Fruit fly (Drosophila melanogaster) whole organism, embryonic: ENCODE results near the gene CG4596.
A peak's percentile ranks its signal among the peaks of the same experiment; 100 is the strongest.

Source experiments
- BEAF-32 ChIP-seq: fragments of 200-800 bp; sonication (Bioruptor generic); optimal IDR thresholded peaks from 3 replicates; lab custom pipeline; 2017; ENCODE audit warnings: missing biosample characterization, missing genetic modification characterization, mild to moderate bottlenecking, moderate library complexity, missing genetic modification reagents
- CG12071 ChIP-seq: fragments of 200-800 bp; sonication (Bioruptor generic); optimal IDR thresholded peaks from 3 replicates; lab custom pipeline; 2018; ENCODE audit warnings: missing biosample characterization, mild to moderate bottlenecking, missing genetic modification characterization
- CG13775 ChIP-seq: fragments of 200-800 bp; sonication (Bioruptor generic); optimal IDR thresholded peaks from 3 replicates; lab custom pipeline; 2017; ENCODE audit warnings: missing biosample characterization, mild to moderate bottlenecking, missing genetic modification characterization
- CG14667 ChIP-seq: fragments of 200-800 bp; sonication (Bioruptor generic); IDR thresholded peaks from 2 replicates; pipeline ENCODE4 v1.3.6; 2022; ENCODE audit warnings: missing biosample characterization, missing genetic modification characterization
- CG14710 ChIP-seq: fragments of 200-800 bp; sonication (Bioruptor generic); optimal IDR thresholded peaks from 3 replicates; lab custom pipeline; 2019; ENCODE audit warnings: missing biosample characterization, mild to moderate bottlenecking, missing genetic modification characterization, moderate library complexity
- CG4404 ChIP-seq: fragments of 200-800 bp; sonication (Bioruptor generic); IDR thresholded peaks from 2 replicates; pipeline ENCODE4 v1.3.6; 2022; ENCODE audit warnings: missing biosample characterization, missing genetic modification characterization
- CG4617 ChIP-seq: fragments of 200-800 bp; sonication (Bioruptor generic); optimal IDR thresholded peaks from 3 replicates; lab custom pipeline; 2016; ENCODE audit warnings: missing biosample characterization, missing genetic modification characterization, borderline replicate concordance
- CG4820 ChIP-seq: fragments of 200-800 bp; sonication (Bioruptor generic); optimal IDR thresholded peaks from 3 replicates; lab custom pipeline; 2016; ENCODE audit warnings: missing biosample characterization, missing genetic modification characterization
- CG7786 ChIP-seq: fragments of 200-800 bp; sonication (Bioruptor generic); optimal IDR thresholded peaks from 2 replicates; lab custom pipeline; 2016; ENCODE audit warnings: missing biosample characterization, missing genetic modification characterization
- CoRest ChIP-seq: fragments of 200-800 bp; sonication (Bioruptor generic); optimal IDR thresholded peaks from 3 replicates; lab custom pipeline; 2018; ENCODE audit warnings: missing biosample characterization, mild to moderate bottlenecking, missing genetic modification characterization, moderate library complexity
- D ChIP-seq, 2 experiments: fragments of 200-800 bp in 1 of 2; fragments of >200 bp in 1 of 2; sonication (Bioruptor generic) in 1 of 2; optimal IDR thresholded peaks; 2 replicates in 1 of 2; 3 replicates in 1 of 2; lab custom pipeline; 2017; ENCODE audit warnings: mild to moderate bottlenecking in 1 of 2, missing biosample characterization in 1 of 2, missing genetic modification characterization in 1 of 2, missing genetic modification reagents in 1 of 2
- Dip2 ChIP-seq: fragments of 200-800 bp; sonication (Bioruptor generic); IDR thresholded peaks from 2 replicates; pipeline ENCODE4 v1.3.6; 2022; ENCODE audit warnings: missing biosample characterization, missing genetic modification characterization
- Dp ChIP-seq: fragments of 200-800 bp; sonication (Bioruptor generic); optimal IDR thresholded peaks from 2 replicates; lab custom pipeline; 2018; ENCODE audit warnings: missing biosample characterization, mild to moderate bottlenecking, missing genetic modification characterization, moderate library complexity
- E2f2 ChIP-seq: fragments of 200-800 bp; sonication (Bioruptor generic); IDR thresholded peaks from 2 replicates; pipeline ENCODE4 v1.3.6; 2022; ENCODE audit warnings: missing biosample characterization, missing genetic modification characterization
- Elba2 ChIP-seq: fragments of 200-800 bp; sonication (Bioruptor generic); optimal IDR thresholded peaks from 3 replicates; lab custom pipeline; 2016; ENCODE audit warnings: missing biosample characterization, missing genetic modification characterization
- Fer1 ChIP-seq: fragments of 200-800 bp; sonication (Bioruptor generic); optimal IDR thresholded peaks from 2 replicates; lab custom pipeline; 2017; ENCODE audit warnings: missing biosample characterization, mild to moderate bottlenecking, missing genetic modification characterization
- H2.0 ChIP-seq: fragments of 200-800 bp; sonication (Bioruptor generic); IDR thresholded peaks from 2 replicates; pipeline ENCODE4 v1.3.6; 2022; ENCODE audit warnings: missing biosample characterization, missing genetic modification characterization
- HLH3B ChIP-seq: fragments of 200-800 bp; sonication (Bioruptor generic); IDR thresholded peaks from 2 replicates; pipeline ENCODE4 v1.3.6; 2022; ENCODE audit warnings: missing biosample characterization, missing genetic modification characterization
- HLH54F ChIP-seq: fragments of 200-800 bp; sonication (Bioruptor generic); optimal IDR thresholded peaks from 3 replicates; lab custom pipeline; 2016; ENCODE audit warnings: missing biosample characterization, missing genetic modification characterization
- HmgZ ChIP-seq: fragments of 200-800 bp; sonication (Bioruptor generic); optimal IDR thresholded peaks from 2 replicates; lab custom pipeline; 2018; ENCODE audit warnings: missing biosample characterization, mild to moderate bottlenecking, missing genetic modification characterization
- MESR4 ChIP-seq: fragments of 200-800 bp; sonication (Bioruptor generic); optimal IDR thresholded peaks from 2 replicates; lab custom pipeline; 2018; ENCODE audit warnings: missing biosample characterization, mild to moderate bottlenecking, missing genetic modification characterization, moderate library complexity
- Med ChIP-seq: fragments of 200-800 bp; sonication (Bioruptor generic); peaks from one replicate; lab custom pipeline; 2016; ENCODE audit warnings: missing biosample characterization, missing genetic modification characterization, mild to moderate bottlenecking, inconsistent platforms, moderate library complexity
- Pdp1 ChIP-seq, 2 experiments: fragments of 200-800 bp; sonication (Bioruptor generic); optimal IDR thresholded peaks; 3 replicates each; lab custom pipeline; 2016; ENCODE audit warnings: missing biosample characterization in 2 of 2, missing genetic modification characterization in 2 of 2, mild to moderate bottlenecking in 1 of 2, moderate library complexity in 1 of 2
- Sin3A ChIP-seq: fragments of >200 bp; optimal IDR thresholded peaks from 2 replicates; lab custom pipeline; 2018
- Sry-δ ChIP-seq: fragments of 200-800 bp; sonication (Bioruptor generic); optimal IDR thresholded peaks from 2 replicates; lab custom pipeline; 2016; ENCODE audit warnings: missing biosample characterization, missing genetic modification characterization
- YL-1 ChIP-seq: fragments of 200-800 bp; sonication (Bioruptor generic); optimal IDR thresholded peaks from 3 replicates; lab custom pipeline; 2017; ENCODE audit warnings: missing biosample characterization, mild to moderate bottlenecking, missing genetic modification characterization
- ac ChIP-seq: fragments of 200-800 bp; sonication (Bioruptor generic); optimal IDR thresholded peaks from 3 replicates; lab custom pipeline; 2017; ENCODE audit warnings: missing biosample characterization, mild to moderate bottlenecking, missing genetic modification characterization
- ara ChIP-seq: fragments of 200-800 bp; sonication (Bioruptor generic); IDR thresholded peaks from 2 replicates; pipeline ENCODE4 v1.3.6; 2022; ENCODE audit warnings: missing biosample characterization, missing genetic modification characterization
- bbx ChIP-seq: fragments of 200-800 bp; sonication (Bioruptor generic); IDR thresholded peaks from 2 replicates; pipeline ENCODE4 v1.3.6; 2022; ENCODE audit warnings: missing biosample characterization, missing genetic modification characterization; ENCODE audit not compliant: partially characterized antibody
- crol ChIP-seq: fragments of 200-800 bp; sonication (Bioruptor generic); IDR thresholded peaks from 2 replicates; pipeline ENCODE4 v1.3.6; 2022; ENCODE audit warnings: missing biosample characterization, missing genetic modification characterization
- crp ChIP-seq, 2 experiments: fragments of 200-800 bp; sonication (Bioruptor generic); optimal IDR thresholded peaks; 2 replicates in 1 of 2; 3 replicates in 1 of 2; lab custom pipeline; 2017; ENCODE audit warnings: missing biosample characterization in 2 of 2, missing genetic modification characterization in 2 of 2, mild to moderate bottlenecking in 1 of 2, moderate library complexity in 1 of 2
- dan ChIP-seq: fragments of 200-800 bp; sonication (Bioruptor generic); IDR thresholded peaks from 2 replicates; pipeline ENCODE4 v1.3.6; 2022; ENCODE audit warnings: missing biosample characterization, missing genetic modification characterization
- dmrt99B ChIP-seq: fragments of 200-800 bp; sonication (Bioruptor generic); optimal IDR thresholded peaks from 2 replicates; lab custom pipeline; 2018; ENCODE audit warnings: missing biosample characterization, mild to moderate bottlenecking, missing genetic modification characterization, moderate library complexity
- dpn ChIP-seq, 2 experiments: fragments of 200-800 bp; sonication (Bioruptor generic); optimal IDR thresholded peaks; 3 replicates each; lab custom pipeline; 2016; ENCODE audit warnings: missing biosample characterization in 2 of 2, missing genetic modification characterization in 2 of 2
- esg ChIP-seq: fragments of 200-800 bp; sonication (Bioruptor generic); conservative IDR thresholded peaks from 2 replicates; pipeline ENCODE4 v1.3.6; 2022; ENCODE audit warnings: missing biosample characterization, missing genetic modification characterization
- eve ChIP-seq, 2 experiments: fragments of >200 bp; optimal IDR thresholded peaks; 2 replicates each; lab custom pipeline; 2017; ENCODE audit warnings: missing biosample characterization in 2 of 2, missing genetic modification characterization in 2 of 2
- gcm ChIP-seq: fragments of 200-800 bp; sonication (Bioruptor generic); optimal IDR thresholded peaks from 2 replicates; lab custom pipeline; 2019; ENCODE audit warnings: missing biosample characterization, mild to moderate bottlenecking, missing genetic modification characterization, moderate library complexity
- gfzf ChIP-seq: fragments of 200-800 bp; sonication (Bioruptor generic); optimal IDR thresholded peaks from 2 replicates; lab custom pipeline; 2016; ENCODE audit warnings: missing biosample characterization, mild to moderate bottlenecking, missing genetic modification characterization, moderate library complexity
- grn ChIP-seq: fragments of 200-800 bp; sonication (Bioruptor generic); optimal IDR thresholded peaks from 3 replicates; lab custom pipeline; 2017; ENCODE audit warnings: missing biosample characterization, missing genetic modification characterization
- insv ChIP-seq, 2 experiments: fragments of 200-800 bp; sonication (Bioruptor generic); optimal IDR thresholded peaks; 3 replicates each; lab custom pipeline; 2016 to 2018; ENCODE audit warnings: missing biosample characterization in 2 of 2, missing genetic modification characterization in 2 of 2
- nerfin-1 ChIP-seq: fragments of 200-800 bp; sonication (Bioruptor generic); optimal IDR thresholded peaks from 3 replicates; lab custom pipeline; 2019; ENCODE audit warnings: missing biosample characterization, mild to moderate bottlenecking, missing genetic modification characterization, moderate library complexity
- phol ChIP-seq: fragments of 200-800 bp; sonication (Bioruptor generic); optimal IDR thresholded peaks from 3 replicates; lab custom pipeline; 2018; ENCODE audit warnings: missing biosample characterization, mild to moderate bottlenecking, missing genetic modification characterization, moderate library complexity
- sim ChIP-seq: fragments of 200-800 bp; sonication (Bioruptor generic); IDR thresholded peaks from 2 replicates; pipeline ENCODE4 v1.3.6; 2022; ENCODE audit warnings: missing biosample characterization, missing genetic modification characterization
- stwl ChIP-seq: fragments of 200-800 bp; sonication (Bioruptor generic); optimal IDR thresholded peaks from 3 replicates; lab custom pipeline; 2018; ENCODE audit warnings: missing biosample characterization, mild to moderate bottlenecking, missing genetic modification characterization, moderate library complexity
- sug ChIP-seq: fragments of 200-800 bp; optimal IDR thresholded peaks from 2 replicates; lab custom pipeline; 2019; ENCODE audit warnings: missing biosample characterization, mild to moderate bottlenecking, missing genetic modification characterization, moderate library complexity
- tap ChIP-seq: fragments of 200-800 bp; optimal IDR thresholded peaks from 3 replicates; lab custom pipeline; 2019; ENCODE audit warnings: missing biosample characterization, mild to moderate bottlenecking, missing genetic modification characterization, moderate library complexity
- trem ChIP-seq: fragments of 200-800 bp; optimal IDR thresholded peaks from 3 replicates; lab custom pipeline; 2019; ENCODE audit warnings: missing biosample characterization, mild to moderate bottlenecking, missing genetic modification characterization, moderate library complexity
- vvl ChIP-seq: fragments of 200-800 bp; sonication (Bioruptor generic); IDR thresholded peaks from 2 replicates; pipeline ENCODE4 v1.3.6; 2022; ENCODE audit warnings: missing biosample characterization, missing genetic modification characterization
- wdn ChIP-seq: fragments of 200-800 bp; sonication (Bioruptor generic); IDR thresholded peaks from 2 replicates; pipeline ENCODE4 v1.3.6; 2022; ENCODE audit warnings: missing biosample characterization, missing genetic modification characterization

The CG4596 gene

DNA sequence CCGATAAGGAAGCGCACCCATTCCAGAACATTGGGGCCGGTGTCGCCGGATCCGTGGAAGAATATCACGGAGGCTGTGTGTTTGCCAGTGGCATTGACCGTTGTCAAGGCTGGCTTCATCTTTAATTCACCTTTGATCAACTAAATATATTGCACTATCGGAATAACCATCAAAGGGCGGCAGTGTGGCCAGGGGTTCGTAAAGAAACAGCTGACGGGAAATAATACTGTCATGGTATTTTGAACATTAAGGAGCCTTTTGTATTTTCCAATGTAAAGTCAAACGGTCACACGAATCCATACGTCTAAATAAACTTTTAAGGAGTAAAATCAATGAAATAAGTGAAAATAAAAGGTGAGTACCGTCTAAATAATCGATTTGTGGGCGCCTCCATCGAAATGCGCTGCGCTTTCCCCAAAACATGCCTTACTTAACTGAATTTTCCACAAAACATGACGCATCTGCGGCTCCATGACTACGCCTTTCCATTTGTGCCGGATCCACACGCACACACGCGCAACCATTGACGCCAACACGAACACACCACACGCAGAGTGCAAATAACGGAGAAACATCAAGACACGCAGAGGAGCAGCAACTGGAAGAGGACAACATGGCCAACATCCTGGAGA lies 18.5 kb upstream of the CG4596 start, which contains the start of the genes CG6567 and CG4511 (continued):
- TF ChIP-seq sug: peak; percentile 48
- peak; percentile 72 for TF ChIP-seq CG4617
- no peak for TF ChIP-seq insv (GFP tag; optimal IDR thresholded peaks at IDR 0.05; lab: Kevin White, UChicago)
- TF ChIP-seq dmrt99B (tag; lab: Kevin White, UChicago): no peak
- TF ChIP-seq Elba2 (GFP tag; lab: Kevin White, UChicago): peak; percentile 77
- peak; percentile 76 for TF ChIP-seq Sin3A (lab: Kevin White, UChicago)
- peak; percentile 57 for TF ChIP-seq trem (tag; lab: Kevin White, UChicago)
- peak; percentile 11 for TF ChIP-seq CoRest (tag; lab: Kevin White, UChicago)
- TF ChIP-seq Sry-δ: peak; percentile 19
- peak in 1 of 2 experiments; percentile 24 for TF ChIP-seq Pdp1 (GFP tag; optimal IDR thresholded peaks at IDR 0.05; lab: Kevin White, UChicago)
- TF ChIP-seq bbx (GFP tag; lab: Robert Waterston, UW): 0 out of 2 replicates have a peak, but pooled peaks have one; percentile 34
- peak; percentile 4 for TF ChIP-seq CG13775 (GFP tag; lab: Kevin White, UChicago)
- peak; percentile 22 for TF ChIP-seq Fer1 (GFP tag; lab: Kevin White, UChicago)
- TF ChIP-seq gcm (GFP tag; lab: Kevin White, UChicago): peak; percentile 8
- peak; percentile 56 for TF ChIP-seq BEAF-32 (GFP tag; lab: Kevin White, UChicago)
- TF ChIP-seq grn (GFP tag; lab: Kevin White, UChicago): peak; percentile 93
- TF ChIP-seq Med (GFP tag; lab: Kevin White, UChicago): peak; percentile 80
- peak; percentile 31 for TF ChIP-seq CG14710 (tag; lab: Kevin White, UChicago)

DNA sequence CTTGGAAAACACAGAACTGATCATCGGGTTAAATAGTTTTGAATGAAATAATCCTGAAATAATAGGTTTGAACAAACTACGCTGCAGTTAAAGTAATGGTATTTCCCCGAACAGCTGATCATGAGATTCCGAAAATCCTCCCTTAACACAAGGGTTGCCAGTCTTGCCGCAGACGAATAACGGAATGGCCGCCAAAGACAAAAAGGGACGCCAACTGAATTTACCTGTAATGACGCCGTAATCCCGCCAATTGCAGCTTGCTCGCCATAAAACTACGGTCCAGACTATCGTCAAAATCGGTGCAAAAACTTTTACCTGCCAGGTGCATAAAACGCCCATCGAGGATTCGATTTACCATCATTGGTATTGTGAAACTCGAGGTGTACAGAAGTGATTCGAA lies 16.2 kb upstream of the CG4596 start, which contains the start of gene CG4570:
Gene CG4570, plus strand, starts transcription at position 190 of the 400 bp plus-strand sequence.
- peak; percentile 16 for TF ChIP-seq gfzf (GFP tag; lab: Kevin White, UChicago)
- TF ChIP-seq Dip2: no peak
- peak; percentile 7 for TF ChIP-seq Dp (GFP tag; lab: Kevin White, UChicago)
- TF ChIP-seq HLH54F (GFP tag; lab: Kevin White, UChicago): no peak
- TF ChIP-seq nerfin-1 (tag; lab: Kevin White, UChicago): peak; percentile 83
- peak; percentile 48 for TF ChIP-seq trem (tag; lab: Kevin White, UChicago)
- peak; percentile 33 for TF ChIP-seq YL-1 (GFP tag; lab: Kevin White, UChicago)
- TF ChIP-seq vvl: no peak
- no peak for TF ChIP-seq ara (GFP tag; lab: Robert Waterston, UW)
- no peak for TF ChIP-seq CG7786 (GFP tag; lab: Kevin White, UChicago)
- TF ChIP-seq stwl (tag; lab: Kevin White, UChicago): peak; percentile 5
- no peak for TF ChIP-seq esg (GFP tag; lab: Robert Waterston, UW)
- no peak for TF ChIP-seq eve (GFP tag; optimal IDR thresholded peaks at IDR 0.05; lab: Kevin White, UChicago)
- TF ChIP-seq ac (GFP tag; lab: Kevin White, UChicago): no peak
- no peak for TF ChIP-seq wdn (GFP tag; lab: Robert Waterston, UW)
- TF ChIP-seq H2.0: no peak
- TF ChIP-seq D (optimal IDR thresholded peaks at IDR 0.05; lab: Kevin White, UChicago): peak; percentile 13
- TF ChIP-seq D (GFP tag; optimal IDR thresholded peaks at IDR 0.05; lab: Kevin White, UChicago): no peak
- no peak for TF ChIP-seq dan
- TF ChIP-seq crp (GFP tag; optimal IDR thresholded peaks at IDR 0.05; lab: Kevin White, UChicago): peak in 1 of 2 experiments; percentile 76
- no peak for TF ChIP-seq dpn (GFP tag; optimal IDR thresholded peaks at IDR 0.05; lab: Kevin White, UChicago)
- no peak for TF ChIP-seq sim
- TF ChIP-seq CG12071 (GFP tag; lab: Kevin White, UChicago): no peak
- TF ChIP-seq MESR4 (GFP tag; lab: Kevin White, UChicago): peak; percentile 29
- TF ChIP-seq CG14667 (GFP tag; lab: Robert Waterston, UW): no peak
- TF ChIP-seq HmgZ (tag; lab: Kevin White, UChicago): no peak
- TF ChIP-seq E2f2 (GFP tag; lab: Robert Waterston, UW): no peak
- no peak for TF ChIP-seq crol (GFP tag; lab: Robert Waterston, UW)
- no peak for TF ChIP-seq CG4820 (GFP tag; lab: Kevin White, UChicago)
- no peak for TF ChIP-seq CG4404 (GFP tag; lab: Robert Waterston, UW)
- no peak for TF ChIP-seq HLH3B (GFP tag; lab: Robert Waterston, UW)
- no peak for TF ChIP-seq tap
- peak; percentile 74 for TF ChIP-seq phol (tag; lab: Kevin White, UChicago)
